Worm (Caenorhabditis elegans): ENCODE data around the gene F11A5.17.

DNA sequence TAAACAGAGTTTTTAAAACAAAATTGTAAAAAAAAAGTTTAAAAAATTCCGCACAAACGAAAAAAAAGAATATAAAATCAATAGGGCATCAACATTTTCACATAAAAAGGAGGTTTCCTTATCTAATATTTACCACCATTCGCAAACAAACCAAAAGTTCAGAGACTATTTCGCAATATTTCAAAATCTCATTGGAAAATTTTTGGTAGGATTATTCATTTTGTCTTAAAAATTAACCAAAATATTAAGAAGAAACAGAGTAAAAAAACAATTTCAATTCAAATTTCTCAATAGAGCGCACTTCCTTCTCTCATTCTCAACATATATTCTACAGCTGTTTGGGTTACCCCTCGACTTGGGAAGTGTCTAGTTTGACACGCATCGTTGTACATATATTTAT, 41.7 kb upstream of the F11A5.17 start:
- no peak for TF ChIP-seq ztf-16 (tag; optimal IDR thresholded peaks at IDR 0.05)
- TF ChIP-seq T23F11.4 (GFP tag; optimal IDR thresholded peaks at IDR 0.05): no peak
